Worm (Caenorhabditis elegans) whole organism, early embryonic: Measurements from ENCODE around the gene hsd-3.

Experiments
- B0310.2 ChIP-seq: sonication (generic microtip); optimal IDR thresholded peaks from 2 replicates; lab custom pipeline; 2016; ENCODE audit warnings: mild to moderate bottlenecking, missing genetic modification characterization, missing compliant biosample characterization
- F13C5.2 ChIP-seq: sonication (generic microtip); optimal IDR thresholded peaks from 2 replicates; lab custom pipeline; 2017; ENCODE audit warnings: mild to moderate bottlenecking, missing genetic modification characterization, inconsistent platforms, missing compliant biosample characterization
- aly-1 ChIP-seq: sonication (generic microtip); optimal IDR thresholded peaks from 2 replicates; lab custom pipeline; 2016; ENCODE audit warnings: missing genetic modification characterization, missing compliant biosample characterization
- ama-1 ChIP-seq: fragments of 150-350 bp; optimal IDR thresholded peaks from 2 replicates; lab custom pipeline; 2014
- ceh-13 ChIP-seq: fragments of 200-800 bp; sonication (Bioruptor generic); optimal IDR thresholded peaks from 2 replicates; lab custom pipeline; 2018; ENCODE audit warnings: mild to moderate bottlenecking, missing genetic modification characterization, missing compliant biosample characterization
- ceh-36 ChIP-seq: sonication (generic microtip); optimal IDR thresholded peaks from 2 replicates; lab custom pipeline; 2016; ENCODE audit warnings: missing genetic modification characterization, inconsistent platforms, missing compliant biosample characterization
- ets-7 ChIP-seq: sonication (generic microtip); optimal IDR thresholded peaks from 2 replicates; lab custom pipeline; 2016; ENCODE audit warnings: missing genotype, missing genetic modification characterization, missing compliant biosample characterization
- flt-1 ChIP-seq: fragments of 200-800 bp; sonication (Bioruptor generic); IDR thresholded peaks from 2 replicates; pipeline ENCODE4 v1.3.6; 2022; ENCODE audit warnings: missing genetic modification characterization, missing compliant biosample characterization
- hmbx-1 ChIP-seq: sonication (generic microtip); optimal IDR thresholded peaks from 2 replicates; lab custom pipeline; 2016; ENCODE audit warnings: mild to moderate bottlenecking, missing genetic modification characterization, missing compliant biosample characterization
- hmg-4 ChIP-seq: fragments of 200-800 bp; sonication (Bioruptor generic); optimal IDR thresholded peaks from 2 replicates; lab custom pipeline; 2018; ENCODE audit warnings: mild to moderate bottlenecking, missing genetic modification characterization, missing compliant biosample characterization
- hnd-1 ChIP-seq: sonication (generic microtip); optimal IDR thresholded peaks from 2 replicates; lab custom pipeline; 2016; ENCODE audit warnings: missing genetic modification characterization, missing compliant biosample characterization
- pes-1 ChIP-seq: fragments of 200-800 bp; sonication (Bioruptor generic); IDR thresholded peaks from 2 replicates; pipeline ENCODE4 v1.3.6; 2022; ENCODE audit warnings: missing genetic modification reagents, missing genetic modification characterization, missing compliant biosample characterization
- scrt-1 ChIP-seq: fragments of 200-800 bp; sonication (Bioruptor generic); IDR thresholded peaks from 2 replicates; pipeline ENCODE4 v1.3.6; 2022; ENCODE audit warnings: missing genetic modification characterization, missing compliant biosample characterization
- sea-1 ChIP-seq: fragments of 200-800 bp; sonication (Bioruptor generic); conservative IDR thresholded peaks from 2 replicates; pipeline ENCODE4 v1.3.6; 2022; ENCODE audit warnings: missing genetic modification characterization, missing compliant biosample characterization
- tbx-11 ChIP-seq: fragments of 200-800 bp; sonication (Bioruptor generic); IDR thresholded peaks from 2 replicates; pipeline ENCODE4 v1.3.6; 2022; ENCODE audit warnings: missing genetic modification characterization, missing compliant biosample characterization
- tbx-37 ChIP-seq: fragments of 200-800 bp; sonication (Bioruptor generic); conservative IDR thresholded peaks from 2 replicates; pipeline ENCODE4 v1.3.6; 2022; ENCODE audit warnings: missing genetic modification reagents, missing genetic modification characterization, missing compliant biosample characterization
- tra-4 ChIP-seq: sonication (generic microtip); optimal IDR thresholded peaks from 2 replicates; lab custom pipeline; 2017; ENCODE audit warnings: missing genetic modification characterization, missing compliant biosample characterization

Gene hsd-3

ce11 chrX:4997548-4998087 is 11.5 kb upstream of the hsd-3 start, which contains the start of gene ZC8.6:
Gene ZC8.6 (minus strand): TSS chrX:4997598.
- TF ChIP-seq hmg-4 (GFP tag; lab: Kevin White, UChicago), result peak; percentile 1
- TF ChIP-seq tbx-37, result no peak

- TF ChIP-seq hnd-1 (tag; lab: Kevin White, UChicago), result no peak
- peak; percentile 52 for TF ChIP-seq hmg-4 (GFP tag; lab: Kevin White, UChicago)
- TF ChIP-seq tbx-37, result no peak
- no peak for TF ChIP-seq B0310.2 (tag; lab: Kevin White, UChicago)
Observed at ce11 chrX:4998875-4999274, 10.2 kb upstream of the hsd-3 start, which contains the start of gene set-30. Gene set-30 (plus strand): TSS chrX:4999270.

ce11 chrX:5004940-5005339 is 4.2 kb upstream of the hsd-3 start, which contains the start of gene hsd-2:
Gene hsd-2 (plus strand): TSS chrX:5005240.
- TF ChIP-seq ets-7 (tag; lab: Kevin White, UChicago), result no peak
- no peak for TF ChIP-seq pes-1 (GFP tag; lab: Robert Waterston, UW)
- no peak for TF ChIP-seq B0310.2 (tag; lab: Kevin White, UChicago)
- TF ChIP-seq flt-1, result no peak
- TF ChIP-seq ama-1 (lab: Kevin White, UChicago), result no peak

ce11 chrX:5006972-5007371 is 2.1 kb upstream of the hsd-3 start:
- TF ChIP-seq pes-1 (GFP tag; lab: Robert Waterston, UW) (no peak), tbx-37 (no peak), hmg-4 (GFP tag; lab: Kevin White, UChicago) (no peak), ets-7 (tag; lab: Kevin White, UChicago) (no peak), F13C5.2 (tag; lab: Kevin White, UChicago) (no peak), ceh-13 (GFP tag; lab: Kevin White, UChicago) (no peak), aly-1 (tag; lab: Kevin White, UChicago) (no peak), ama-1 (lab: Kevin White, UChicago) (no peak), hmbx-1 (tag; lab: Kevin White, UChicago) (no peak), flt-1 (no peak), tbx-11 (GFP tag; lab: Robert Waterston, UW) (no peak), ceh-36 (tag; lab: Kevin White, UChicago) (no peak), B0310.2 (tag; lab: Kevin White, UChicago) (no peak), scrt-1 (no peak)

- TF ChIP-seq pes-1 (GFP tag; lab: Robert Waterston, UW) (no peak), hmbx-1 (tag; lab: Kevin White, UChicago) (no peak), F13C5.2 (tag; lab: Kevin White, UChicago) (no peak), sea-1 (GFP tag; lab: Robert Waterston, UW) (no peak), ceh-13 (GFP tag; lab: Kevin White, UChicago) (no peak), ets-7 (tag; lab: Kevin White, UChicago) (no peak), tbx-37 (no peak), B0310.2 (tag; lab: Kevin White, UChicago) (no peak), ama-1 (lab: Kevin White, UChicago) (no peak), tbx-11 (GFP tag; lab: Robert Waterston, UW) (no peak), scrt-1 (no peak), aly-1 (tag; lab: Kevin White, UChicago) (no peak), flt-1 (no peak), hmg-4 (GFP tag; lab: Kevin White, UChicago) (no peak), tra-4 (tag; lab: Kevin White, UChicago) (no peak), ceh-36 (tag; lab: Kevin White, UChicago) (no peak)
Observed at ce11 chrX:5013826-5014225, 4.7 kb downstream of the hsd-3 start, which contains the start of gene ZC449.7. Gene ZC449.7 (plus strand): TSS chrX:5014074.

- TF ChIP-seq pes-1 (GFP tag; lab: Robert Waterston, UW) (no peak), flt-1 (no peak), hmg-4 (GFP tag; lab: Kevin White, UChicago) (no peak), scrt-1 (no peak), ceh-36 (tag; lab: Kevin White, UChicago) (no peak), ets-7 (tag; lab: Kevin White, UChicago) (no peak), tbx-11 (GFP tag; lab: Robert Waterston, UW) (no peak), aly-1 (tag; lab: Kevin White, UChicago) (no peak), tra-4 (tag; lab: Kevin White, UChicago) (no peak), B0310.2 (tag; lab: Kevin White, UChicago) (no peak), hmbx-1 (tag; lab: Kevin White, UChicago) (no peak), hnd-1 (tag; lab: Kevin White, UChicago) (no peak)
Observed at ce11 chrX:5015775-5016174, 6.7 kb downstream of the hsd-3 start, which contains the start of gene ZC449.8. Gene ZC449.8 (plus strand): TSS chrX:5016075.

ce11 chrX:5017591-5017990 is 8.5 kb downstream of the hsd-3 start, which contains the start of gene sek-3:
Gene sek-3 (plus strand): TSS chrX:5017891.
- TF ChIP-seq tbx-37 (no peak), ama-1 (lab: Kevin White, UChicago) (no peak), ets-7 (tag; lab: Kevin White, UChicago) (no peak), hmg-4 (GFP tag; lab: Kevin White, UChicago) (no peak), hmbx-1 (tag; lab: Kevin White, UChicago) (no peak), tbx-11 (GFP tag; lab: Robert Waterston, UW) (no peak), F13C5.2 (tag; lab: Kevin White, UChicago) (no peak), scrt-1 (no peak), ceh-36 (tag; lab: Kevin White, UChicago) (no peak), hnd-1 (tag; lab: Kevin White, UChicago) (no peak), sea-1 (GFP tag; lab: Robert Waterston, UW) (no peak), pes-1 (GFP tag; lab: Robert Waterston, UW) (no peak), flt-1 (no peak), tra-4 (tag; lab: Kevin White, UChicago) (no peak), B0310.2 (tag; lab: Kevin White, UChicago) (no peak), aly-1 (tag; lab: Kevin White, UChicago) (no peak), ceh-13 (GFP tag; lab: Kevin White, UChicago) (no peak)
